Worm (Caenorhabditis elegans) whole organism, young adult: ENCODE data around the gene let-716.

Experiments
- C17E4.6 ChIP-seq: fragments of 200-800 bp; sonication (Bioruptor generic); IDR thresholded peaks from 2 replicates; pipeline ENCODE4 v1.3.6; 2022; ENCODE audit warnings: missing genetic modification reagents, missing genetic modification characterization, missing compliant biosample characterization
- F10E7.11 ChIP-seq: sonication (generic microtip); optimal IDR thresholded peaks from 2 replicates; lab custom pipeline; 2017; ENCODE audit warnings: mild to moderate bottlenecking, missing genetic modification characterization, moderate library complexity, missing compliant biosample characterization
- F23B12.7 ChIP-seq: sonication (generic microtip); optimal IDR thresholded peaks from 2 replicates; lab custom pipeline; 2017; ENCODE audit warnings: missing genetic modification characterization, mild to moderate bottlenecking, missing compliant biosample characterization, antibody characterized with exemption, moderate library complexity; ENCODE audit not compliant: insufficient read depth
- F49E8.2 ChIP-seq: sonication (generic microtip); optimal IDR thresholded peaks from 3 replicates; lab custom pipeline; 2017; ENCODE audit warnings: missing genetic modification characterization, mild to moderate bottlenecking, missing compliant biosample characterization, antibody characterized with exemption, moderate library complexity; ENCODE audit not compliant: insufficient read depth
- F55B11.4 ChIP-seq: sonication (generic microtip); optimal IDR thresholded peaks from 2 replicates; lab custom pipeline; 2016; ENCODE audit warnings: missing compliant biosample characterization, missing genetic modification characterization, borderline replicate concordance; ENCODE audit not compliant: insufficient read depth
- K11D2.4 ChIP-seq: fragments of 200-800 bp; sonication (Bioruptor generic); IDR thresholded peaks from 2 replicates; pipeline ENCODE4 v1.3.6; 2022; ENCODE audit warnings: missing genetic modification reagents, missing genetic modification characterization, missing compliant biosample characterization
- K12H6.12 ChIP-seq: fragments of 200-800 bp; sonication (Bioruptor generic); optimal IDR thresholded peaks from 2 replicates; lab custom pipeline; 2018; ENCODE audit warnings: mild to moderate bottlenecking, missing genetic modification characterization, missing compliant biosample characterization
- T07F8.4 ChIP-seq: sonication (generic microtip); optimal IDR thresholded peaks from 2 replicates; lab custom pipeline; 2016; ENCODE audit warnings: mild to moderate bottlenecking, missing genetic modification characterization, moderate library complexity, missing compliant biosample characterization
- Y53G8AR.9 ChIP-seq: fragments of 200-800 bp; sonication (Bioruptor generic); conservative IDR thresholded peaks from 2 replicates; pipeline ENCODE4 v1.3.6; 2022; ENCODE audit warnings: missing genetic modification reagents, missing genetic modification characterization, missing compliant biosample characterization
- aptf-3 ChIP-seq: fragments of 200-800 bp; sonication (Bioruptor generic); IDR thresholded peaks from 2 replicates; pipeline ENCODE4 v1.3.6; 2022; ENCODE audit warnings: missing genetic modification characterization, missing compliant biosample characterization
- bed-1 ChIP-seq: fragments of 200-800 bp; sonication (Bioruptor generic); IDR thresholded peaks from 2 replicates; pipeline ENCODE4 v1.3.6; 2022; ENCODE audit warnings: missing genetic modification reagents, missing genetic modification characterization, missing compliant biosample characterization
- bed-2 ChIP-seq: fragments of 200-800 bp; sonication (Bioruptor generic); IDR thresholded peaks from 2 replicates; pipeline ENCODE4 v1.3.6; 2022; ENCODE audit warnings: missing genetic modification reagents, missing genetic modification characterization, missing compliant biosample characterization
- ccch-3 ChIP-seq: fragments of 200-800 bp; sonication (Bioruptor generic); optimal IDR thresholded peaks from 2 replicates; lab custom pipeline; 2018; ENCODE audit warnings: mild to moderate bottlenecking, missing genetic modification characterization, missing compliant biosample characterization
- ceh-100 ChIP-seq: fragments of 200-800 bp; sonication (Bioruptor generic); IDR thresholded peaks from 2 replicates; pipeline ENCODE4 v1.3.6; 2022; ENCODE audit warnings: missing genetic modification reagents, missing genetic modification characterization, missing compliant biosample characterization
- ceh-79 ChIP-seq: sonication (generic microtip); optimal IDR thresholded peaks from 2 replicates; lab custom pipeline; 2017; ENCODE audit warnings: mild to moderate bottlenecking, missing genetic modification characterization, missing compliant biosample characterization
- chd-7 ChIP-seq: sonication (generic microtip); optimal IDR thresholded peaks from 2 replicates; lab custom pipeline; 2016; ENCODE audit warnings: mild to moderate bottlenecking, missing genetic modification characterization, moderate library complexity, missing compliant biosample characterization
- dpl-1 ChIP-seq: fragments of 150-350 bp; optimal IDR thresholded peaks from 2 replicates; lab custom pipeline; 2014; ENCODE audit warnings: missing biosample characterization, missing genetic modification reagents, missing genetic modification characterization
- fkh-3 ChIP-seq: sonication (generic microtip); optimal IDR thresholded peaks from 2 replicates; lab custom pipeline; 2016; ENCODE audit warnings: mild to moderate bottlenecking, missing genetic modification characterization, missing compliant biosample characterization
- him-1 ChIP-seq: sonication (generic microtip); optimal IDR thresholded peaks from 2 replicates; lab custom pipeline; 2016; ENCODE audit warnings: missing genotype, missing genetic modification reagents, missing genetic modification characterization, missing compliant biosample characterization
- hlh-12 ChIP-seq: sonication (generic microtip); optimal IDR thresholded peaks from 2 replicates; lab custom pipeline; 2016; ENCODE audit warnings: missing genetic modification characterization, missing compliant biosample characterization
- hlh-26 ChIP-seq: fragments of 200-800 bp; sonication (Bioruptor generic); conservative IDR thresholded peaks from 2 replicates; pipeline ENCODE4 v1.3.6; 2022; ENCODE audit warnings: missing genetic modification reagents, missing genetic modification characterization, missing compliant biosample characterization
- hmg-1.2 ChIP-seq: fragments of 200-800 bp; sonication (Bioruptor generic); IDR thresholded peaks from 2 replicates; pipeline ENCODE4 v1.3.6; 2022; ENCODE audit warnings: missing genetic modification reagents, missing genetic modification characterization, missing compliant biosample characterization
- hmg-20 ChIP-seq: fragments of 200-800 bp; sonication (Bioruptor generic); IDR thresholded peaks from 2 replicates; pipeline ENCODE4 v1.3.6; 2022; ENCODE audit warnings: missing genetic modification reagents, missing genetic modification characterization, missing compliant biosample characterization
- hsf-1 ChIP-seq: fragments of 200-800 bp; sonication (Bioruptor generic); IDR thresholded peaks from 2 replicates; pipeline ENCODE4 v1.3.6; 2022; ENCODE audit warnings: missing genetic modification reagents, missing genetic modification characterization, missing compliant biosample characterization
- lin-26 ChIP-seq: fragments of 200-800 bp; sonication (Bioruptor generic); IDR thresholded peaks from 2 replicates; pipeline ENCODE4 v1.3.6; 2022; ENCODE audit warnings: missing genetic modification reagents, missing genetic modification characterization, missing compliant biosample characterization
- lin-35 ChIP-seq, 3 experiments: fragments of 150-350 bp in 2 of 3; sonication (generic microtip) in 1 of 3; optimal IDR thresholded peaks; 2 replicates each; lab custom pipeline; 2014 to 2018; ENCODE audit warnings: missing biosample characterization in 3 of 3, missing genetic modification characterization in 3 of 3, missing genetic modification reagents in 3 of 3
- lin-40 ChIP-seq: sonication (generic microtip); optimal IDR thresholded peaks from 2 replicates; lab custom pipeline; 2016; ENCODE audit warnings: missing genetic modification characterization, mild to moderate bottlenecking, missing compliant biosample characterization, missing genotype, missing genetic modification reagents
- mes-4 ChIP-seq: sonication (generic microtip); optimal IDR thresholded peaks from 2 replicates; lab custom pipeline; 2016; ENCODE audit warnings: missing genotype, missing genetic modification characterization, missing compliant biosample characterization
- mxl-1 ChIP-seq: sonication (generic microtip); optimal IDR thresholded peaks from 2 replicates; lab custom pipeline; 2016; ENCODE audit warnings: missing genetic modification characterization, missing compliant biosample characterization
- nfya-1 ChIP-seq: sonication (generic microtip); optimal IDR thresholded peaks from 2 replicates; lab custom pipeline; 2017; ENCODE audit warnings: antibody characterized with exemption, missing compliant biosample characterization, missing genetic modification characterization, borderline replicate concordance; ENCODE audit not compliant: insufficient read depth
- nfya-2 ChIP-seq: fragments of 200-800 bp; sonication (Bioruptor generic); IDR thresholded peaks from 2 replicates; pipeline ENCODE4 v1.3.6; 2022; ENCODE audit warnings: missing genetic modification reagents, missing genetic modification characterization, missing compliant biosample characterization
- nfyb-1 ChIP-seq: fragments of 200-800 bp; sonication (Bioruptor generic); IDR thresholded peaks from 2 replicates; pipeline ENCODE4 v1.3.6; 2022; ENCODE audit warnings: missing genetic modification reagents, missing genetic modification characterization, missing compliant biosample characterization
- nhr-120 ChIP-seq: fragments of 200-800 bp; sonication (Bioruptor generic); IDR thresholded peaks from 2 replicates; pipeline ENCODE4 v1.3.6; 2022; ENCODE audit warnings: missing genetic modification characterization, missing compliant biosample characterization
- nhr-27 ChIP-seq: fragments of 200-800 bp; sonication (Bioruptor generic); optimal IDR thresholded peaks from 2 replicates; lab custom pipeline; 2018; ENCODE audit warnings: mild to moderate bottlenecking, missing genetic modification characterization, moderate library complexity, missing compliant biosample characterization
- nhr-80 ChIP-seq: sonication (generic microtip); optimal IDR thresholded peaks from 2 replicates; lab custom pipeline; 2016; ENCODE audit warnings: missing genetic modification characterization, missing compliant biosample characterization
- nhr-90 ChIP-seq: sonication (generic microtip); optimal IDR thresholded peaks from 2 replicates; lab custom pipeline; 2016; ENCODE audit warnings: missing genotype, mild to moderate bottlenecking, missing genetic modification characterization, missing compliant biosample characterization
- pbrm-1 ChIP-seq: fragments of 200-800 bp; sonication (Bioruptor generic); IDR thresholded peaks from 2 replicates; pipeline ENCODE4 v1.3.6; 2022; ENCODE audit warnings: missing genetic modification reagents, missing genetic modification characterization, missing compliant biosample characterization
- repo-1 ChIP-seq: sonication (generic microtip); optimal IDR thresholded peaks from 2 replicates; lab custom pipeline; 2017; ENCODE audit warnings: mild to moderate bottlenecking, missing genetic modification characterization, missing compliant biosample characterization
- snpc-1.1 ChIP-seq: sonication (generic microtip); optimal IDR thresholded peaks from 2 replicates; lab custom pipeline; 2017; ENCODE audit warnings: missing genetic modification characterization, mild to moderate bottlenecking, missing compliant biosample characterization, antibody characterized with exemption, moderate library complexity, missing genotype, missing genetic modification reagents; ENCODE audit not compliant: insufficient read depth
- snpc-3.4 ChIP-seq: sonication (generic microtip); optimal IDR thresholded peaks from 2 replicates; lab custom pipeline; 2017; ENCODE audit warnings: missing genetic modification characterization, mild to moderate bottlenecking, missing compliant biosample characterization, antibody characterized with exemption, moderate library complexity, missing genotype, missing genetic modification reagents
- somi-1 ChIP-seq: fragments of 200-800 bp; sonication (Bioruptor generic); optimal IDR thresholded peaks from 2 replicates; lab custom pipeline; 2018; ENCODE audit warnings: mild to moderate bottlenecking, missing genetic modification characterization, missing compliant biosample characterization
- sptf-2 ChIP-seq: fragments of 200-800 bp; sonication (Bioruptor generic); optimal IDR thresholded peaks from 2 replicates; lab custom pipeline; 2018; ENCODE audit warnings: mild to moderate bottlenecking, missing genetic modification characterization, missing compliant biosample characterization
- tbp1 ChIP-seq: fragments of 200-800 bp; sonication (Bioruptor generic); optimal IDR thresholded peaks from 2 replicates; lab custom pipeline; 2018; ENCODE audit warnings: mild to moderate bottlenecking, missing genetic modification characterization, missing compliant biosample characterization
- xnd-1 ChIP-seq: sonication (generic microtip); optimal IDR thresholded peaks from 2 replicates; lab custom pipeline; 2016; ENCODE audit warnings: missing genotype, missing genetic modification reagents, missing genetic modification characterization, missing compliant biosample characterization
- ztf-18 ChIP-seq: sonication (generic microtip); optimal IDR thresholded peaks from 2 replicates; lab custom pipeline; 2016; ENCODE audit warnings: missing genotype, mild to moderate bottlenecking, missing genetic modification characterization, missing compliant biosample characterization
- ztf-26 ChIP-seq: sonication (generic microtip); optimal IDR thresholded peaks from 2 replicates; lab custom pipeline; 2017; ENCODE audit warnings: missing genetic modification characterization, missing compliant biosample characterization

The let-716 gene

ce11 chrIII:6361560-6361959 is 21.8 kb upstream of the let-716 start (continued):
- TF ChIP-seq K12H6.12 (no peak), mes-4 (tag; lab: Kevin White, UChicago) (no peak), hsf-1 (no peak), snpc-3.4 (tag; lab: Kevin White, UChicago) (no peak), fkh-3 (tag; lab: Kevin White, UChicago) (no peak), ceh-100 (GFP tag; lab: Robert Waterston, UW) (no peak), ceh-79 (tag; lab: Kevin White, UChicago) (no peak), nfyb-1 (GFP tag; lab: Robert Waterston, UW) (0 out of 2 replicates have a peak, but pooled peaks have one; percentile 10), dpl-1 (GFP tag; lab: Kevin White, UChicago) (no peak), C17E4.6 (GFP tag; lab: Robert Waterston, UW) (no peak), bed-2 (no peak), mxl-1 (tag; lab: Kevin White, UChicago) (no peak), pbrm-1 (GFP tag; lab: Robert Waterston, UW) (no peak), nhr-90 (tag; lab: Kevin White, UChicago) (no peak), F55B11.4 (tag; lab: Kevin White, UChicago) (no peak), xnd-1 (tag; lab: Kevin White, UChicago) (no peak), hlh-12 (tag; lab: Kevin White, UChicago) (no peak), K11D2.4 (no peak), F23B12.7 (tag; lab: Kevin White, UChicago) (no peak), lin-35 (GFP tag; optimal IDR thresholded peaks at IDR 0.05; lab: Kevin White, UChicago) (no peak), nfya-1 (tag; lab: Kevin White, UChicago) (no peak), snpc-1.1 (tag; lab: Kevin White, UChicago) (no peak), tbp1 (GFP tag; lab: Kevin White, UChicago) (peak; percentile 10), bed-1 (GFP tag; lab: Robert Waterston, UW) (no peak), nfya-2 (GFP tag; lab: Robert Waterston, UW) (no peak)
- TF ChIP-seq, all 124 proteins: peak for 11

ce11 chrIII:6362323-6362922 is 20.9 kb upstream of the let-716 start:
- TF ChIP-seq somi-1 (GFP tag; lab: Kevin White, UChicago) = peak; percentile 65
- TF ChIP-seq hmg-1.2 (GFP tag; lab: Robert Waterston, UW) = no peak
- peak; percentile 61 for TF ChIP-seq ztf-26 (tag; lab: Kevin White, UChicago)
- TF ChIP-seq K12H6.12 = no peak
- 0 out of 2 replicates have a peak, but pooled peaks have one; percentile 28 for TF ChIP-seq lin-26 (GFP tag; lab: Robert Waterston, UW)
- peak; percentile 24 for TF ChIP-seq repo-1
- TF ChIP-seq lin-40 = peak; percentile 53
- peak; percentile 58 for TF ChIP-seq nhr-80 (tag; lab: Kevin White, UChicago)
- no peak for TF ChIP-seq aptf-3 (GFP tag; lab: Robert Waterston, UW)

ce11 chrIII:6364395-6364794 is 19.0 kb upstream of the let-716 start:
- no peak for TF ChIP-seq K12H6.12
- no peak for TF ChIP-seq somi-1 (GFP tag; lab: Kevin White, UChicago)
- no peak for TF ChIP-seq F49E8.2
- TF ChIP-seq hmg-20 (GFP tag; lab: Robert Waterston, UW) = no peak
- no peak for TF ChIP-seq him-1 (tag; lab: Kevin White, UChicago)
- no peak for TF ChIP-seq nhr-27 (tag; lab: Kevin White, UChicago)
- no peak for TF ChIP-seq ztf-18 (tag; lab: Kevin White, UChicago)
- TF ChIP-seq fkh-3 (tag; lab: Kevin White, UChicago) = no peak
- TF ChIP-seq nhr-120 = no peak
- no peak for TF ChIP-seq T07F8.4 (tag; lab: Kevin White, UChicago)
- no peak for TF ChIP-seq ccch-3 (GFP tag; lab: Kevin White, UChicago)
- no peak for TF ChIP-seq hlh-12 (tag; lab: Kevin White, UChicago)
- TF ChIP-seq F10E7.11 (tag; lab: Kevin White, UChicago) = no peak
- TF ChIP-seq Y53G8AR.9 (GFP tag; lab: Robert Waterston, UW) = no peak
- no peak for TF ChIP-seq chd-7 (tag; lab: Kevin White, UChicago)
- TF ChIP-seq sptf-2 = no peak
- no peak for TF ChIP-seq hlh-26 (GFP tag; lab: Robert Waterston, UW)
